Worm (Caenorhabditis elegans) whole organism, L3 larva: Measurements from ENCODE around the gene D1086.19.

Experiments used
- ceh-82 ChIP-seq: fragments of 150-350 bp; optimal IDR thresholded peaks from 2 replicates; lab custom pipeline; 2014; ENCODE audit warnings: missing biosample characterization, missing genetic modification characterization
- egl-27 ChIP-seq: sonication (generic microtip); optimal IDR thresholded peaks from 4 replicates; lab custom pipeline; 2017; ENCODE audit warnings: missing biosample characterization, missing genetic modification reagents, missing genetic modification characterization
- elt-3 ChIP-seq, 3 experiments: fragments of 150-350 bp in 1 of 3; sonication (generic microtip) in 2 of 3; optimal IDR thresholded peaks; 2 replicates in 2 of 3; 4 replicates in 1 of 3; lab custom pipeline; 2014 to 2017; ENCODE audit warnings: missing biosample characterization in 3 of 3, missing genetic modification characterization in 3 of 3
- fos-1 ChIP-seq: fragments of 150-350 bp; optimal IDR thresholded peaks from 2 replicates; lab custom pipeline; 2014; ENCODE audit warnings: missing biosample characterization, missing genetic modification characterization
- lin-15B ChIP-seq: fragments of 150-350 bp; optimal IDR thresholded peaks from 2 replicates; lab custom pipeline; 2014; ENCODE audit warnings: missing biosample characterization, missing genetic modification characterization
- nhr-25 ChIP-seq: sonication (generic microtip); optimal IDR thresholded peaks from 2 replicates; lab custom pipeline; 2017; ENCODE audit warnings: missing biosample characterization, missing genetic modification characterization
- snpc-4 ChIP-seq: fragments of 150-350 bp; optimal IDR thresholded peaks from 2 replicates; lab custom pipeline; 2014; ENCODE audit warnings: missing biosample characterization, missing genetic modification characterization
- unc-62 ChIP-seq: fragments of 150-350 bp; sonication (generic microtip); optimal IDR thresholded peaks from 4 replicates; lab custom pipeline; 2014; ENCODE audit warnings: missing biosample characterization, missing genetic modification reagents, missing genetic modification characterization

DNA sequence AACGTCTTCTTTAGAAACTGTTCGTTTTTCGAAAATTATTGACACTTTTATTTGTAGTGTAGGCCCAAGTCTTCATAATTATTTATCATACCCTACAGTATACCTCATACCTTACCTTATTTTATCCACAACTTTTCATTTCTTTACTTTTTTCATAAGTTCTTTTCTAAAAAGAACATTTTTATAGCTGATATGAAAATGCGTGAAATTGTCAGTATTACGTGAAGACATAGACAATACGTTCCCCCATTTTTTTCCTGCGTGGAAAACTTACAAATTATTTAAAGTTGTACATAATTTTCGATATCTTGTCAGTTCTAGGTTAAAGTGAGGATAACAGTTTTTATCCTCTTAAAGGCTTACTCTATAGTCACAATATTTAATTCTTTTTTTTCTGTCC is 18.3 kb upstream of the D1086.19 start:
- TF ChIP-seq fos-1 (tag; lab: Kevin White, UChicago) (no peak), unc-62 (GFP tag; lab: Kevin White, UChicago) (no peak), elt-3 (tag; optimal IDR thresholded peaks at IDR 0.05; lab: Kevin White, UChicago) (no peak), ceh-82 (tag; lab: Kevin White, UChicago) (no peak), egl-27 (tag; lab: Kevin White, UChicago) (no peak), nhr-25 (tag; lab: Kevin White, UChicago) (no peak), snpc-4 (tag; lab: Kevin White, UChicago) (no peak), lin-15B (tag; lab: Kevin White, UChicago) (no peak)
